Fruit fly (Drosophila melanogaster): ENCODE results near the gene CG4766.

The CG4766 gene

dm6 chrX:5989368-5989767, 11.2 kb downstream of the CG4766 start (continued):
- TF ChIP-seq esg (GFP tag; conservative IDR thresholded peaks at IDR 0.05) (0 out of 2 replicates have a peak, but pooled peaks have one; percentile 14), Mad (GFP tag; optimal IDR thresholded peaks at IDR 0.05) (no peak), E2f1 (GFP tag; IDR thresholded peaks at IDR 0.05) (0 out of 2 replicates have a peak, but pooled peaks have one; percentile 21), CHES-1-like (GFP tag; optimal IDR thresholded peaks at IDR 0.05) (no peak), stwl (tag; optimal IDR thresholded peaks at IDR 0.05) (no peak), CG43689 (GFP tag; IDR thresholded peaks at IDR 0.05) (no peak), CG14965 (GFP tag; optimal IDR thresholded peaks at IDR 0.05; ENCODE audit: borderline replicate concordance) (no peak), CG4424 (GFP tag; optimal IDR thresholded peaks at IDR 0.05) (peak; percentile 28), hbn (GFP tag; IDR thresholded peaks at IDR 0.05; ENCODE audit: partially characterized antibody) (no peak)

dm6 chrX:5988088-5988987, 12.3 kb downstream of the CG4766 start, which contains the start of gene CG5966:
Gene CG5966, plus strand, starts transcription at chrX:5988791.
- TF ChIP-seq Six4 (GFP tag; optimal IDR thresholded peaks at IDR 0.05) = no peak
- peak; percentile 42 for TF ChIP-seq cwo (GFP tag; optimal IDR thresholded peaks at IDR 0.05)
- TF ChIP-seq crol (GFP tag; IDR thresholded peaks at IDR 0.05) = no peak
- TF ChIP-seq CG11247 (GFP tag; IDR thresholded peaks at IDR 0.05) = no peak
- no peak for TF ChIP-seq Sry-δ (GFP tag; optimal IDR thresholded peaks at IDR 0.05)
- no peak for TF ChIP-seq Hr3 (GFP tag; optimal IDR thresholded peaks at IDR 0.05)
- no peak for TF ChIP-seq jumu (GFP tag; optimal IDR thresholded peaks at IDR 0.05)
- no peak for TF ChIP-seq CG34224 (GFP tag; IDR thresholded peaks at IDR 0.05; ENCODE audit: partially characterized antibody)
- peak; percentile 86 for TF ChIP-seq Sry-β (GFP tag; optimal IDR thresholded peaks at IDR 0.05)
- no peak for TF ChIP-seq Gsc (GFP tag; IDR thresholded peaks at IDR 0.05)
- TF ChIP-seq E2f2 (GFP tag; IDR thresholded peaks at IDR 0.05) = no peak
- no peak for TF ChIP-seq croc (GFP tag; conservative IDR thresholded peaks at IDR 0.05)
- TF ChIP-seq CG1233 (GFP tag; optimal IDR thresholded peaks at IDR 0.05) = no peak
- TF ChIP-seq tup (GFP tag; optimal IDR thresholded peaks at IDR 0.05) = no peak
- no peak for TF ChIP-seq CG12219 (GFP tag; optimal IDR thresholded peaks at IDR 0.05)
- TF ChIP-seq CG34376 (GFP tag; optimal IDR thresholded peaks at IDR 0.05) = no peak
- TF ChIP-seq Hmx (GFP tag; optimal IDR thresholded peaks at IDR 0.05) = no peak
- TF ChIP-seq YL-1 (GFP tag; optimal IDR thresholded peaks at IDR 0.05) = no peak
- no peak for TF ChIP-seq CG18011 (GFP tag; optimal IDR thresholded peaks at IDR 0.05)
- no peak for TF ChIP-seq CG10543 (GFP tag; optimal IDR thresholded peaks at IDR 0.05)
- no peak for TF ChIP-seq CG7271 (tag; optimal IDR thresholded peaks at IDR 0.05)
- TF ChIP-seq CG7963 (GFP tag; IDR thresholded peaks at IDR 0.05; ENCODE audit: partially characterized antibody) = no peak
- TF ChIP-seq wdn (GFP tag; IDR thresholded peaks at IDR 0.05) = no peak
- TF ChIP-seq Ada2b (GFP tag; IDR thresholded peaks at IDR 0.05) = no peak
- TF ChIP-seq Hr78 (GFP tag; optimal IDR thresholded peaks at IDR 0.05) = peak in 1 of 2 experiments; percentile 22
- no peak for TF ChIP-seq unc-4 (GFP tag; IDR thresholded peaks at IDR 0.05; ENCODE audit: partially characterized antibody)
- TF ChIP-seq D (optimal IDR thresholded peaks at IDR 0.05) = no peak
- no peak for TF ChIP-seq D (GFP tag; optimal IDR thresholded peaks at IDR 0.05)
- no peak for TF ChIP-seq z (GFP tag; IDR thresholded peaks at IDR 0.05)
- no peak for TF ChIP-seq ash1 (GFP tag; optimal IDR thresholded peaks at IDR 0.05)
- no peak for TF ChIP-seq CG14667 (GFP tag; IDR thresholded peaks at IDR 0.05)
- TF ChIP-seq nerfin-2 (GFP tag; IDR thresholded peaks at IDR 0.05; ENCODE audit: partially characterized antibody) = no peak
- no peak for TF ChIP-seq CG3281 (GFP tag; optimal IDR thresholded peaks at IDR 0.05)
- TF ChIP-seq Med (GFP tag) = peak; percentile 73
- no peak for TF ChIP-seq zfh1 (GFP tag; IDR thresholded peaks at IDR 0.05)
- no peak for TF ChIP-seq en (GFP tag; optimal IDR thresholded peaks at IDR 0.05)
- TF ChIP-seq CG9876 (GFP tag; optimal IDR thresholded peaks at IDR 0.05) = no peak
- no peak for TF ChIP-seq CG14050 (GFP tag; IDR thresholded peaks at IDR 0.05)
- TF ChIP-seq CG30431 (GFP tag; optimal IDR thresholded peaks at IDR 0.05) = no peak
- no peak for TF ChIP-seq CG8478 (optimal IDR thresholded peaks at IDR 0.05)

Data from whole organism, embryonic.